Fruit fly (Drosophila melanogaster) whole organism, prepupa: ENCODE measurements around the gene dtn.

Source experiments
- CG1621 ChIP-seq: fragments of 200-800 bp; sonication (Bioruptor generic); optimal IDR thresholded peaks from 3 replicates; lab custom pipeline; 2018; ENCODE audit warnings: missing biosample characterization, mild to moderate bottlenecking, missing genetic modification characterization
- CG34406 ChIP-seq: fragments of 200-800 bp; sonication (Bioruptor generic); optimal IDR thresholded peaks from 3 replicates; lab custom pipeline; 2016; ENCODE audit warnings: missing biosample characterization, missing genetic modification characterization
- CG6163 ChIP-seq: fragments of 200-800 bp; sonication (Bioruptor generic); IDR thresholded peaks from 3 replicates; pipeline ENCODE4 v1.3.6; 2022; ENCODE audit warnings: missing biosample characterization, missing genetic modification characterization
- CG6808 ChIP-seq: fragments of 200-800 bp; sonication (Bioruptor generic); optimal IDR thresholded peaks from 3 replicates; lab custom pipeline; 2017; ENCODE audit warnings: missing biosample characterization, missing genetic modification characterization, mild to moderate bottlenecking, moderate library complexity, missing genetic modification reagents
- CG6854 ChIP-seq: fragments of 200-800 bp; sonication (Bioruptor generic); optimal IDR thresholded peaks from 2 replicates; lab custom pipeline; 2017; ENCODE audit warnings: missing biosample characterization, mild to moderate bottlenecking, missing genetic modification characterization
- Eip78C ChIP-seq: fragments of 200-800 bp; sonication (Bioruptor generic); peaks from one replicate; lab custom pipeline; 2016; ENCODE audit warnings: missing biosample characterization, missing genetic modification characterization
- OdsH ChIP-seq: fragments of 200-800 bp; sonication (Bioruptor generic); optimal IDR thresholded peaks from 3 replicates; lab custom pipeline; 2016; ENCODE audit warnings: missing biosample characterization, missing genetic modification characterization
- spab ChIP-seq: fragments of 200-800 bp; sonication (Bioruptor generic); optimal IDR thresholded peaks from 2 replicates; lab custom pipeline; 2017; ENCODE audit warnings: missing biosample characterization, mild to moderate bottlenecking, missing genetic modification characterization, missing genetic modification reagents

DNA sequence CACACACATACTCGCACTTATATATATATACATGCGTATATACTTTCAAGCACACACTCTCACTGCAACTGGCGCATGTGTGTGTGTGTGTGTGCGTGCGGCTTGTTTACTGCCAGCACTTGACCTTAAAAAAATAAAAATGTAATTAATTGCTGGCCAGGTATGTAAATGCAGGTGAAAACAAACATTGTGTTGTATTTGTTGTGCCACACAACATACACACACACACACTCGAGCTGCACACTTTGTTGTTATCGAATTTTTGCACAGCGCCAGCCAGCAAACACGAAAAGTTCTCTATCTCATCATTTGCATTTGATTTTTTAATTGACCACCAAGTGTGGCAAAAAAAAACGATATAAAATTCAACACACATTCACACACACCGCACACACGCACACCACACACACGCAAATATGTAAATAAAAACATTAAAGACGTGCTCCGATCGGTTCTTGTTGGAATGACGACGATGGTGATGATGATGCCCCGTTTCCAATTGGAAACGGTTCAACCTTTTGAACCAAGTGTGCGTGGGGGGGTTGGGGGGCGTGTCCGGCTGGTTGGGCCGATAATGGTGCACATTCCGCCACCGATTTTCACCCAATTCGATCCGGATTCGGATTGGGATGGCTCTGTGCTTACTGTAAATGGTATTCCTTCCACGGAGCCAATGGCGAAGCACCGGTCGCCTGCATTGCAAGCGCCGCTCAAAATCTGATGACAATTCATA, 29.3 kb downstream of the dtn start:
- TF ChIP-seq CG6854 (GFP tag; lab: Kevin White, UChicago), result no peak
- no peak for TF ChIP-seq OdsH
- no peak for TF ChIP-seq CG6163
- no peak for TF ChIP-seq CG1621
- no peak for TF ChIP-seq CG6808 (GFP tag; lab: Kevin White, UChicago)
- TF ChIP-seq Eip78C (GFP tag; lab: Kevin White, UChicago), result no peak
- no peak for TF ChIP-seq spab (GFP tag; lab: Kevin White, UChicago)
- no peak for TF ChIP-seq CG34406
